Fruit fly (Drosophila melanogaster) whole organism, embryonic: ENCODE measurements around the gene QIL1.

Experiments used
- CG11398 ChIP-seq: fragments of 200-800 bp; sonication (Bioruptor generic); optimal IDR thresholded peaks from 2 replicates; lab custom pipeline; 2016; ENCODE audit warnings: missing biosample characterization, missing genetic modification characterization
- CG6689 ChIP-seq: fragments of 200-800 bp; sonication (Bioruptor generic); IDR thresholded peaks from 2 replicates; pipeline ENCODE4 v1.3.6; 2022; ENCODE audit warnings: missing biosample characterization, missing genetic modification characterization
- Dp ChIP-seq: fragments of 200-800 bp; sonication (Bioruptor generic); optimal IDR thresholded peaks from 2 replicates; lab custom pipeline; 2018; ENCODE audit warnings: missing biosample characterization, mild to moderate bottlenecking, missing genetic modification characterization, moderate library complexity
- E2f1 ChIP-seq: fragments of 200-800 bp; sonication (Bioruptor generic); IDR thresholded peaks from 2 replicates; pipeline ENCODE4 v1.3.6; 2022; ENCODE audit warnings: missing biosample characterization, missing genetic modification characterization
- HLH4C ChIP-seq: fragments of 200-800 bp; sonication (Bioruptor generic); IDR thresholded peaks from 3 replicates; pipeline ENCODE4 v1.3.6; 2022; ENCODE audit warnings: missing biosample characterization, missing genetic modification characterization; ENCODE audit not compliant: partially characterized antibody
- MESR4 ChIP-seq: fragments of 200-800 bp; sonication (Bioruptor generic); optimal IDR thresholded peaks from 2 replicates; lab custom pipeline; 2018; ENCODE audit warnings: missing biosample characterization, mild to moderate bottlenecking, missing genetic modification characterization, moderate library complexity
- YL-1 ChIP-seq: fragments of 200-800 bp; sonication (Bioruptor generic); optimal IDR thresholded peaks from 3 replicates; lab custom pipeline; 2017; ENCODE audit warnings: missing biosample characterization, mild to moderate bottlenecking, missing genetic modification characterization
- al ChIP-seq: fragments of 200-800 bp; sonication (Bioruptor generic); IDR thresholded peaks from 2 replicates; pipeline ENCODE4 v1.3.6; 2022; ENCODE audit warnings: missing biosample characterization, missing genetic modification characterization
- inv ChIP-seq: fragments of 200-800 bp; sonication (Bioruptor generic); IDR thresholded peaks from 2 replicates; pipeline ENCODE4 v1.3.6; 2022; ENCODE audit warnings: missing biosample characterization, missing genetic modification characterization; ENCODE audit not compliant: partially characterized antibody
- mld ChIP-seq: fragments of 200-800 bp; sonication (Bioruptor generic); IDR thresholded peaks from 3 replicates; pipeline ENCODE4 v1.3.6; 2022; ENCODE audit warnings: missing biosample characterization, missing genetic modification characterization; ENCODE audit not compliant: partially characterized antibody
- nau ChIP-seq: fragments of 200-800 bp; sonication (Bioruptor generic); optimal IDR thresholded peaks from 3 replicates; lab custom pipeline; 2017; ENCODE audit warnings: missing biosample characterization, mild to moderate bottlenecking, missing genetic modification characterization, missing genetic modification reagents
- ttk ChIP-seq: fragments of 200-800 bp; sonication (Bioruptor generic); IDR thresholded peaks from 2 replicates; pipeline ENCODE4 v2.1.2; 2022; ENCODE audit warnings: missing biosample characterization, missing genetic modification characterization

dm6 chr3L:17475979-17476393 lies 10.2 kb downstream of the QIL1 start, which contains the start of gene CG34250:
- no peak for TF ChIP-seq CG6689 (GFP tag; lab: Robert Waterston, UW)
- TF ChIP-seq YL-1 (GFP tag; lab: Kevin White, UChicago) = peak; percentile 75
- peak; percentile 35 for TF ChIP-seq Dp
- TF ChIP-seq E2f1 (GFP tag; lab: Robert Waterston, UW) = no peak
- TF ChIP-seq CG11398 = no peak
- TF ChIP-seq ttk (GFP tag; lab: Robert Waterston, UW) = no peak
- no peak for TF ChIP-seq al (GFP tag; lab: Robert Waterston, UW)
- no peak for TF ChIP-seq mld (GFP tag; lab: Robert Waterston, UW)
- TF ChIP-seq HLH4C = peak; percentile 77
- peak; percentile 89 for TF ChIP-seq MESR4 (GFP tag; lab: Kevin White, UChicago)
- peak; percentile 72; the same call in 1 of the 2 replicates for TF ChIP-seq inv (GFP tag; lab: Robert Waterston, UW)
- peak; percentile 28 for TF ChIP-seq nau
